Worm (Caenorhabditis elegans) whole organism, young adult: Measurements from ENCODE around the gene ZK899.2.

Experiments
- B0035.1 ChIP-seq: sonication (generic microtip); optimal IDR thresholded peaks from 2 replicates; lab custom pipeline; 2016; ENCODE audit warnings: missing genetic modification characterization, mild to moderate bottlenecking, missing compliant biosample characterization, missing genotype, missing genetic modification reagents
- F10E7.11 ChIP-seq: sonication (generic microtip); optimal IDR thresholded peaks from 2 replicates; lab custom pipeline; 2017; ENCODE audit warnings: mild to moderate bottlenecking, missing genetic modification characterization, moderate library complexity, missing compliant biosample characterization
- F22D6.2 ChIP-seq: sonication (generic microtip); optimal IDR thresholded peaks from 2 replicates; lab custom pipeline; 2016; ENCODE audit warnings: mild to moderate bottlenecking, missing genetic modification characterization, missing compliant biosample characterization
- K11D2.4 ChIP-seq: fragments of 200-800 bp; sonication (Bioruptor generic); IDR thresholded peaks from 2 replicates; pipeline ENCODE4 v1.3.6; 2022; ENCODE audit warnings: missing genetic modification reagents, missing genetic modification characterization, missing compliant biosample characterization
- K12H6.12 ChIP-seq: fragments of 200-800 bp; sonication (Bioruptor generic); optimal IDR thresholded peaks from 2 replicates; lab custom pipeline; 2018; ENCODE audit warnings: mild to moderate bottlenecking, missing genetic modification characterization, missing compliant biosample characterization
- Y79H2A.3 ChIP-seq: fragments of 200-800 bp; sonication (Bioruptor generic); conservative IDR thresholded peaks from 2 replicates; pipeline ENCODE4 v1.3.6; 2022; ENCODE audit warnings: missing genetic modification reagents, missing genetic modification characterization, missing compliant biosample characterization
- Y95B8A.8 ChIP-seq: fragments of 200-800 bp; sonication (Bioruptor generic); IDR thresholded peaks from 2 replicates; pipeline ENCODE4 v1.3.6; 2022; ENCODE audit warnings: missing genetic modification reagents, missing genetic modification characterization, missing compliant biosample characterization
- atf-7 ChIP-seq: sonication (generic microtip); optimal IDR thresholded peaks from 2 replicates; lab custom pipeline; 2017; ENCODE audit warnings: mild to moderate bottlenecking, missing genetic modification characterization, missing compliant biosample characterization
- attf-5 ChIP-seq: fragments of 200-800 bp; sonication (Bioruptor generic); optimal IDR thresholded peaks from 2 replicates; lab custom pipeline; 2018; ENCODE audit warnings: mild to moderate bottlenecking, missing genetic modification characterization, missing compliant biosample characterization
- attf-6 ChIP-seq: fragments of 200-800 bp; sonication (Bioruptor generic); IDR thresholded peaks from 2 replicates; pipeline ENCODE4 v1.3.6; 2022; ENCODE audit warnings: missing genetic modification reagents, missing genetic modification characterization, missing compliant biosample characterization
- ceh-100 ChIP-seq: fragments of 200-800 bp; sonication (Bioruptor generic); IDR thresholded peaks from 2 replicates; pipeline ENCODE4 v1.3.6; 2022; ENCODE audit warnings: missing genetic modification reagents, missing genetic modification characterization, missing compliant biosample characterization
- ceh-40 ChIP-seq: fragments of 200-800 bp; sonication (Bioruptor generic); IDR thresholded peaks from 2 replicates; pipeline ENCODE4 v1.3.6; 2022; ENCODE audit warnings: missing genetic modification characterization, missing compliant biosample characterization
- die-1 ChIP-seq: sonication (generic microtip); optimal IDR thresholded peaks from 2 replicates; lab custom pipeline; 2016; ENCODE audit warnings: missing genotype, mild to moderate bottlenecking, missing genetic modification characterization, missing compliant biosample characterization
- dox-1 ChIP-seq: fragments of 200-800 bp; sonication (Bioruptor generic); IDR thresholded peaks from 2 replicates; pipeline ENCODE4 v1.3.6; 2022; ENCODE audit warnings: missing genetic modification reagents, missing genetic modification characterization, missing compliant biosample characterization
- ets-4 ChIP-seq: fragments of 200-800 bp; sonication (Bioruptor generic); optimal IDR thresholded peaks from 2 replicates; lab custom pipeline; 2018; ENCODE audit warnings: mild to moderate bottlenecking, missing genetic modification characterization, missing compliant biosample characterization
- him-1 ChIP-seq: sonication (generic microtip); optimal IDR thresholded peaks from 2 replicates; lab custom pipeline; 2016; ENCODE audit warnings: missing genotype, missing genetic modification reagents, missing genetic modification characterization, missing compliant biosample characterization
- hlh-26 ChIP-seq: fragments of 200-800 bp; sonication (Bioruptor generic); conservative IDR thresholded peaks from 2 replicates; pipeline ENCODE4 v1.3.6; 2022; ENCODE audit warnings: missing genetic modification reagents, missing genetic modification characterization, missing compliant biosample characterization
- hmg-1.2 ChIP-seq: fragments of 200-800 bp; sonication (Bioruptor generic); IDR thresholded peaks from 2 replicates; pipeline ENCODE4 v1.3.6; 2022; ENCODE audit warnings: missing genetic modification reagents, missing genetic modification characterization, missing compliant biosample characterization
- hmg-20 ChIP-seq: fragments of 200-800 bp; sonication (Bioruptor generic); IDR thresholded peaks from 2 replicates; pipeline ENCODE4 v1.3.6; 2022; ENCODE audit warnings: missing genetic modification reagents, missing genetic modification characterization, missing compliant biosample characterization
- hsf-1 ChIP-seq: fragments of 200-800 bp; sonication (Bioruptor generic); IDR thresholded peaks from 2 replicates; pipeline ENCODE4 v1.3.6; 2022; ENCODE audit warnings: missing genetic modification reagents, missing genetic modification characterization, missing compliant biosample characterization
- lag-1 ChIP-seq: fragments of 200-800 bp; sonication (Bioruptor generic); IDR thresholded peaks from 2 replicates; pipeline ENCODE4 v1.3.6; 2022; ENCODE audit warnings: missing genetic modification reagents, missing genetic modification characterization, missing compliant biosample characterization
- let-526 ChIP-seq: fragments of 200-800 bp; sonication (Bioruptor generic); IDR thresholded peaks from 2 replicates; pipeline ENCODE4 v1.3.6; 2022; ENCODE audit warnings: missing genetic modification reagents, missing genetic modification characterization, missing compliant biosample characterization
- lin-35 ChIP-seq, 3 experiments: fragments of 150-350 bp in 2 of 3; sonication (generic microtip) in 1 of 3; optimal IDR thresholded peaks; 2 replicates each; lab custom pipeline; 2014 to 2018; ENCODE audit warnings: missing biosample characterization in 3 of 3, missing genetic modification characterization in 3 of 3, missing genetic modification reagents in 3 of 3
- lin-40 ChIP-seq: sonication (generic microtip); optimal IDR thresholded peaks from 2 replicates; lab custom pipeline; 2016; ENCODE audit warnings: missing genetic modification characterization, mild to moderate bottlenecking, missing compliant biosample characterization, missing genotype, missing genetic modification reagents
- lsl-1 ChIP-seq: fragments of 200-800 bp; sonication (Bioruptor generic); optimal IDR thresholded peaks from 2 replicates; lab custom pipeline; 2018; ENCODE audit warnings: mild to moderate bottlenecking, missing genetic modification characterization, moderate library complexity, missing compliant biosample characterization
- madf-10 ChIP-seq: sonication (generic microtip); optimal IDR thresholded peaks from 2 replicates; lab custom pipeline; 2016; ENCODE audit warnings: mild to moderate bottlenecking, missing genetic modification characterization, missing compliant biosample characterization
- madf-6 ChIP-seq: fragments of 200-800 bp; sonication (Bioruptor generic); IDR thresholded peaks from 2 replicates; pipeline ENCODE4 v1.3.6; 2022; ENCODE audit warnings: missing genetic modification reagents, missing genetic modification characterization, missing compliant biosample characterization
- mes-4 ChIP-seq: sonication (generic microtip); optimal IDR thresholded peaks from 2 replicates; lab custom pipeline; 2016; ENCODE audit warnings: missing genotype, missing genetic modification characterization, missing compliant biosample characterization
- mxl-1 ChIP-seq: sonication (generic microtip); optimal IDR thresholded peaks from 2 replicates; lab custom pipeline; 2016; ENCODE audit warnings: missing genetic modification characterization, missing compliant biosample characterization
- nhr-120 ChIP-seq: fragments of 200-800 bp; sonication (Bioruptor generic); IDR thresholded peaks from 2 replicates; pipeline ENCODE4 v1.3.6; 2022; ENCODE audit warnings: missing genetic modification characterization, missing compliant biosample characterization
- nhr-27 ChIP-seq: fragments of 200-800 bp; sonication (Bioruptor generic); optimal IDR thresholded peaks from 2 replicates; lab custom pipeline; 2018; ENCODE audit warnings: mild to moderate bottlenecking, missing genetic modification characterization, moderate library complexity, missing compliant biosample characterization
- nhr-80 ChIP-seq: sonication (generic microtip); optimal IDR thresholded peaks from 2 replicates; lab custom pipeline; 2016; ENCODE audit warnings: missing genetic modification characterization, missing compliant biosample characterization
- nhr-90 ChIP-seq: sonication (generic microtip); optimal IDR thresholded peaks from 2 replicates; lab custom pipeline; 2016; ENCODE audit warnings: missing genotype, mild to moderate bottlenecking, missing genetic modification characterization, missing compliant biosample characterization
- pbrm-1 ChIP-seq: fragments of 200-800 bp; sonication (Bioruptor generic); IDR thresholded peaks from 2 replicates; pipeline ENCODE4 v1.3.6; 2022; ENCODE audit warnings: missing genetic modification reagents, missing genetic modification characterization, missing compliant biosample characterization
- rcor-1 ChIP-seq: fragments of 200-800 bp; sonication (Bioruptor generic); IDR thresholded peaks from 2 replicates; pipeline ENCODE4 v1.3.6; 2022; ENCODE audit warnings: missing genetic modification reagents, missing genetic modification characterization, missing compliant biosample characterization
- rec-8 ChIP-seq, 2 experiments: sonication (generic microtip); optimal IDR thresholded peaks; 2 replicates each; lab custom pipeline; 2016; ENCODE audit warnings: mild to moderate bottlenecking in 2 of 2, missing genetic modification characterization in 2 of 2, missing genetic modification reagents in 2 of 2, missing genotype in 2 of 2, missing biosample characterization in 1 of 2, missing compliant biosample characterization in 1 of 2, moderate library complexity in 1 of 2
- sdz-38 ChIP-seq: sonication (generic microtip); optimal IDR thresholded peaks from 2 replicates; lab custom pipeline; 2016; ENCODE audit warnings: missing genotype, missing genetic modification characterization, missing compliant biosample characterization
- sea-2 ChIP-seq: fragments of 200-800 bp; sonication (Bioruptor generic); IDR thresholded peaks from 2 replicates; pipeline ENCODE4 v1.3.6; 2022; ENCODE audit warnings: missing genetic modification characterization, missing compliant biosample characterization
- snpc-3.4 ChIP-seq: sonication (generic microtip); optimal IDR thresholded peaks from 2 replicates; lab custom pipeline; 2017; ENCODE audit warnings: missing genetic modification characterization, mild to moderate bottlenecking, missing compliant biosample characterization, antibody characterized with exemption, moderate library complexity, missing genotype, missing genetic modification reagents
- tbx-9 ChIP-seq: sonication (generic microtip); optimal IDR thresholded peaks from 2 replicates; lab custom pipeline; 2016; ENCODE audit warnings: borderline replicate concordance, missing genetic modification characterization, inconsistent platforms, missing compliant biosample characterization
- unc-130 ChIP-seq: sonication (generic microtip); optimal IDR thresholded peaks from 2 replicates; lab custom pipeline; 2016; ENCODE audit warnings: missing genetic modification reagents, missing genetic modification characterization, missing compliant biosample characterization
- ztf-18 ChIP-seq: sonication (generic microtip); optimal IDR thresholded peaks from 2 replicates; lab custom pipeline; 2016; ENCODE audit warnings: missing genotype, mild to moderate bottlenecking, missing genetic modification characterization, missing compliant biosample characterization
- ztf-25 ChIP-seq: fragments of 200-800 bp; sonication (Bioruptor generic); IDR thresholded peaks from 2 replicates; pipeline ENCODE4 v1.3.6; 2022; ENCODE audit warnings: missing genetic modification reagents, missing genetic modification characterization, missing compliant biosample characterization
- ztf-26 ChIP-seq: sonication (generic microtip); optimal IDR thresholded peaks from 2 replicates; lab custom pipeline; 2017; ENCODE audit warnings: missing genetic modification characterization, missing compliant biosample characterization
- ztf-3 ChIP-seq: fragments of 200-800 bp; sonication (Bioruptor generic); optimal IDR thresholded peaks from 2 replicates; lab custom pipeline; 2018; ENCODE audit warnings: mild to moderate bottlenecking, missing genetic modification characterization, missing compliant biosample characterization
- ztf-6 ChIP-seq: fragments of 200-800 bp; sonication (Bioruptor generic); IDR thresholded peaks from 2 replicates; pipeline ENCODE4 v1.3.6; 2022; ENCODE audit warnings: missing genetic modification reagents, missing genetic modification characterization, missing compliant biosample characterization

The ZK899.2 gene

DNA sequence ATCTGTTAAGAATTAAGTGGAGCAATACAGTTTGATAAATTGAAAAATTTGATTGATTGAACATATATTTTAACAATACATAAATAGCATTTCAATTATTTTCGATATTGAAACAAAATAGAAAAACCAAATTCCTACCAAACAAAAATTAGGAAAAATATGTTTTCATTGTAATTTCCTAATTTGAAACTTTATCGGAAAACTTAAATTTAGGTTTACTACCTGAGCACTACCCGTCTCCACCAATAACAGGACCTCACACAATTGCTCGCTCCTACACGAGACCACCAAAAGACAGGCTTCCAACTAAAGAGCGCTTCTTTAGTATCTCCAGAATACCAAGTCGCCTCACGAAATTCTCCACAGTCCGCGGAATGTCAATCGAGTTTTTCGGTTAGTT lies 25.0 kb upstream of the ZK899.2 start:
- TF ChIP-seq F22D6.2 (tag; lab: Kevin White, UChicago) = no peak
- no peak for TF ChIP-seq K11D2.4 (GFP tag; lab: Robert Waterston, UW)

- TF ChIP-seq sea-2 (GFP tag; lab: Robert Waterston, UW) = no peak
- TF ChIP-seq sdz-38 (tag; lab: Kevin White, UChicago) = no peak
- TF ChIP-seq attf-5 = no peak
- TF ChIP-seq hmg-20 = no peak
- no peak for TF ChIP-seq ceh-40 (GFP tag; lab: Robert Waterston, UW)
- TF ChIP-seq rcor-1 (GFP tag; lab: Robert Waterston, UW) = no peak
- TF ChIP-seq madf-10 = no peak
- no peak for TF ChIP-seq mxl-1 (tag; lab: Kevin White, UChicago)
- no peak for TF ChIP-seq madf-6 (GFP tag; lab: Robert Waterston, UW)
Observed at ce11 chrX:9472170-9472569, 20.4 kb upstream of the ZK899.2 start, which contains the start of gene gap-2. Gene gap-2 (plus strand): TSS chrX:9472470.

- TF ChIP-seq Y95B8A.8 (no peak), die-1 (peak; percentile 86), lin-40 (peak; percentile 93), hsf-1 (GFP tag; lab: Robert Waterston, UW) (no peak), let-526 (0 out of 2 replicates have a peak, but pooled peaks have one; percentile 9), attf-6 (GFP tag; lab: Robert Waterston, UW) (peak; percentile 34; the same call in 1 of the 2 replicates), tbx-9 (tag; lab: Kevin White, UChicago) (peak; percentile 36), attf-5 (no peak), nhr-27 (tag; lab: Kevin White, UChicago) (peak; percentile 34), Y79H2A.3 (GFP tag; lab: Robert Waterston, UW) (no peak), rec-8 (tag; optimal IDR thresholded peaks at IDR 0.05; lab: Kevin White, UChicago) (peak; percentile 53 to 67), B0035.1 (tag; lab: Kevin White, UChicago) (peak; percentile 80), madf-10 (peak; percentile 78), mes-4 (tag; lab: Kevin White, UChicago) (peak; percentile 80), ceh-100 (peak; percentile 29; the same call in 1 of the 2 replicates), pbrm-1 (GFP tag; lab: Robert Waterston, UW) (peak; percentile 91), F10E7.11 (tag; lab: Kevin White, UChicago) (peak; percentile 39), ets-4 (GFP tag; lab: Kevin White, UChicago) (no peak), ztf-3 (GFP tag; lab: Kevin White, UChicago) (peak; percentile 51), dox-1 (no peak; the same call in 1 of the 2 replicates), ztf-26 (tag; lab: Kevin White, UChicago) (peak; percentile 79), unc-130 (peak; percentile 19), sdz-38 (tag; lab: Kevin White, UChicago) (no peak), K12H6.12 (tag; lab: Kevin White, UChicago) (peak; percentile 37), ztf-6 (peak; percentile 53; the same call in 1 of the 2 replicates), ztf-18 (tag; lab: Kevin White, UChicago) (peak; percentile 66), hmg-1.2 (peak; percentile 84), ztf-25 (GFP tag; lab: Robert Waterston, UW) (no peak), atf-7 (peak; percentile 83), nhr-80 (tag; lab: Kevin White, UChicago) (peak; percentile 13), lin-35 (GFP tag; optimal IDR thresholded peaks at IDR 0.05; lab: Kevin White, UChicago) (peak in 2 of 3 experiments; percentile 38 to 71), him-1 (tag; lab: Kevin White, UChicago) (peak; percentile 88), hlh-26 (GFP tag; lab: Robert Waterston, UW) (no peak), nhr-90 (peak; percentile 86), lag-1 (GFP tag; lab: Robert Waterston, UW) (no peak), snpc-3.4 (peak; percentile 64), nhr-120 (GFP tag; lab: Robert Waterston, UW) (no peak), lsl-1 (no peak)
Observed at ce11 chrX:9467573-9467972, 15.8 kb upstream of the ZK899.2 start.
